Fruit fly (Drosophila melanogaster) whole organism, embryonic: Measurements from ENCODE around the gene Rab9.
A peak's percentile ranks its signal among the peaks of the same experiment; 100 is the strongest.

Experiments used
- Aef1 ChIP-seq: fragments of 200-800 bp; sonication (Bioruptor generic); IDR thresholded peaks from 3 replicates; pipeline ENCODE4 v1.3.6; 2022; ENCODE audit warnings: missing biosample characterization, missing genetic modification characterization
- BtbVII ChIP-seq: fragments of 200-800 bp; sonication (Bioruptor generic); optimal IDR thresholded peaks from 3 replicates; lab custom pipeline; 2017; ENCODE audit warnings: missing biosample characterization, mild to moderate bottlenecking, missing genetic modification characterization
- CG10267 ChIP-seq: fragments of 200-800 bp; sonication (Bioruptor generic); optimal IDR thresholded peaks from 2 replicates; lab custom pipeline; 2018; ENCODE audit warnings: missing biosample characterization, mild to moderate bottlenecking, missing genetic modification characterization, moderate library complexity
- CG10543 ChIP-seq: fragments of 200-800 bp; sonication (Bioruptor generic); optimal IDR thresholded peaks from 3 replicates; lab custom pipeline; 2017; ENCODE audit warnings: missing biosample characterization, mild to moderate bottlenecking, missing genetic modification characterization, moderate library complexity
- CG10979 ChIP-seq: fragments of 200-800 bp; sonication (Bioruptor generic); optimal IDR thresholded peaks from 2 replicates; lab custom pipeline; 2018; ENCODE audit warnings: missing biosample characterization, mild to moderate bottlenecking, missing genetic modification characterization, moderate library complexity
- CG11504 ChIP-seq: fragments of 200-800 bp; sonication (Bioruptor generic); optimal IDR thresholded peaks from 3 replicates; lab custom pipeline; 2019; ENCODE audit warnings: missing biosample characterization, mild to moderate bottlenecking, missing genetic modification characterization, moderate library complexity
- CG11695 ChIP-seq: fragments of 200-800 bp; sonication (Bioruptor generic); IDR thresholded peaks from 3 replicates; pipeline ENCODE4 v1.3.6; 2022; ENCODE audit warnings: missing biosample characterization, missing genetic modification characterization
- CG12071 ChIP-seq: fragments of 200-800 bp; sonication (Bioruptor generic); optimal IDR thresholded peaks from 3 replicates; lab custom pipeline; 2018; ENCODE audit warnings: missing biosample characterization, mild to moderate bottlenecking, missing genetic modification characterization
- CG12659 ChIP-seq: fragments of 200-800 bp; sonication (Bioruptor generic); optimal IDR thresholded peaks from 3 replicates; lab custom pipeline; 2017; ENCODE audit warnings: mild to moderate bottlenecking, missing biosample characterization, missing genetic modification reagents, missing genetic modification characterization
- CG13296 ChIP-seq: fragments of 200-800 bp; sonication (Bioruptor generic); optimal IDR thresholded peaks from 3 replicates; lab custom pipeline; 2018; ENCODE audit warnings: missing biosample characterization, mild to moderate bottlenecking, missing genetic modification characterization
- CG13424 ChIP-seq: fragments of 200-800 bp; sonication (Bioruptor generic); optimal IDR thresholded peaks from 2 replicates; lab custom pipeline; 2019; ENCODE audit warnings: missing biosample characterization, mild to moderate bottlenecking, missing genetic modification characterization, moderate library complexity
- CG18764 ChIP-seq: fragments of 200-800 bp; sonication (Bioruptor generic); optimal IDR thresholded peaks from 3 replicates; lab custom pipeline; 2016; ENCODE audit warnings: missing biosample characterization, missing genetic modification characterization
- CG2116 ChIP-seq: fragments of 200-800 bp; sonication (Bioruptor generic); optimal IDR thresholded peaks from 3 replicates; lab custom pipeline; 2018; ENCODE audit warnings: missing biosample characterization, mild to moderate bottlenecking, missing genetic modification characterization
- CG31365 ChIP-seq: fragments of 200-800 bp; sonication (Bioruptor generic); optimal IDR thresholded peaks from 2 replicates; lab custom pipeline; 2018; ENCODE audit warnings: missing biosample characterization, mild to moderate bottlenecking, missing genetic modification characterization
- CG3407 ChIP-seq: fragments of 200-800 bp; sonication (Bioruptor generic); optimal IDR thresholded peaks from 2 replicates; lab custom pipeline; 2018; ENCODE audit warnings: missing biosample characterization, mild to moderate bottlenecking, missing genetic modification characterization
- CG3995 ChIP-seq: fragments of 200-800 bp; sonication (Bioruptor generic); optimal IDR thresholded peaks from 3 replicates; lab custom pipeline; 2016; ENCODE audit warnings: missing biosample characterization, missing genetic modification characterization
- CG6813 ChIP-seq: fragments of 200-800 bp; sonication (Bioruptor generic); optimal IDR thresholded peaks from 2 replicates; lab custom pipeline; 2017; ENCODE audit warnings: missing biosample characterization, missing genetic modification characterization, mild to moderate bottlenecking, moderate library complexity, missing genetic modification reagents
- CG6854 ChIP-seq: fragments of 200-800 bp; sonication (Bioruptor generic); optimal IDR thresholded peaks from 3 replicates; lab custom pipeline; 2017; ENCODE audit warnings: missing biosample characterization, mild to moderate bottlenecking, missing genetic modification characterization
- CG7556 ChIP-seq: fragments of 200-800 bp; sonication (Bioruptor generic); optimal IDR thresholded peaks from 2 replicates; lab custom pipeline; 2017; ENCODE audit warnings: missing biosample characterization, mild to moderate bottlenecking, missing genetic modification characterization
- CG7839 ChIP-seq: fragments of 200-800 bp; sonication (Bioruptor generic); optimal IDR thresholded peaks from 3 replicates; lab custom pipeline; 2018; ENCODE audit warnings: missing biosample characterization, mild to moderate bottlenecking, missing genetic modification characterization, moderate library complexity
- CG8359 ChIP-seq: fragments of 200-800 bp; sonication (Bioruptor generic); optimal IDR thresholded peaks from 2 replicates; lab custom pipeline; 2017; ENCODE audit warnings: missing biosample characterization, mild to moderate bottlenecking, missing genetic modification characterization, borderline replicate concordance
- CTCF ChIP-seq: fragments of 200-800 bp; sonication (Bioruptor generic); optimal IDR thresholded peaks from 2 replicates; lab custom pipeline; 2017; ENCODE audit warnings: missing biosample characterization, mild to moderate bottlenecking, missing genetic modification characterization, moderate library complexity
- Chrac-16 ChIP-seq: fragments of 200-800 bp; sonication (Bioruptor generic); optimal IDR thresholded peaks from 3 replicates; lab custom pipeline; 2016; ENCODE audit warnings: missing biosample characterization, missing genetic modification characterization
- CrebB ChIP-seq: fragments of 200-800 bp; sonication (Bioruptor generic); optimal IDR thresholded peaks from 3 replicates; lab custom pipeline; 2018; ENCODE audit warnings: missing biosample characterization, mild to moderate bottlenecking, missing genetic modification characterization
- Dll ChIP-seq: fragments of 200-800 bp; sonication (Bioruptor generic); IDR thresholded peaks from 4 replicates; pipeline ENCODE4 v1.3.6; 2022; ENCODE audit warnings: missing biosample characterization, missing genetic modification characterization; ENCODE audit not compliant: partially characterized antibody
- Fer2 ChIP-seq: fragments of 200-800 bp; sonication (Bioruptor generic); optimal IDR thresholded peaks from 2 replicates; lab custom pipeline; 2018; ENCODE audit warnings: missing biosample characterization, mild to moderate bottlenecking, missing genetic modification characterization, moderate library complexity
- Hr3 ChIP-seq: fragments of 200-800 bp; sonication (Bioruptor generic); optimal IDR thresholded peaks from 3 replicates; lab custom pipeline; 2016; ENCODE audit warnings: missing biosample characterization, missing genetic modification characterization
- Hr78 ChIP-seq, 2 experiments: fragments of 200-800 bp in 1 of 2; fragments of >200 bp in 1 of 2; sonication (Bioruptor generic) in 1 of 2; optimal IDR thresholded peaks; 2 replicates each; lab custom pipeline; 2017 to 2019; ENCODE audit warnings: missing biosample characterization in 2 of 2, missing genetic modification characterization in 2 of 2, mild to moderate bottlenecking in 1 of 2, moderate library complexity in 1 of 2
- NC2β ChIP-seq: fragments of 200-800 bp; sonication (Bioruptor generic); optimal IDR thresholded peaks from 2 replicates; lab custom pipeline; 2016; ENCODE audit warnings: missing biosample characterization, missing genetic modification characterization
- NK7.1 ChIP-seq: fragments of 200-800 bp; sonication (Bioruptor generic); optimal IDR thresholded peaks from 3 replicates; lab custom pipeline; 2016; ENCODE audit warnings: missing biosample characterization, missing genetic modification characterization
- Neu2 ChIP-seq: fragments of 200-800 bp; sonication (Bioruptor generic); optimal IDR thresholded peaks from 3 replicates; lab custom pipeline; 2016; ENCODE audit warnings: missing biosample characterization, missing genetic modification characterization, borderline replicate concordance
- Nf-YC ChIP-seq: fragments of 200-800 bp; optimal IDR thresholded peaks from 3 replicates; lab custom pipeline; 2019; ENCODE audit warnings: missing biosample characterization, mild to moderate bottlenecking, missing genetic modification characterization, moderate library complexity
- Pdp1 ChIP-seq, 2 experiments: fragments of 200-800 bp; sonication (Bioruptor generic); optimal IDR thresholded peaks; 3 replicates each; lab custom pipeline; 2016; ENCODE audit warnings: missing biosample characterization in 2 of 2, missing genetic modification characterization in 2 of 2, mild to moderate bottlenecking in 1 of 2, moderate library complexity in 1 of 2
- Stat92E ChIP-seq, 3 experiments: fragments of >200 bp in 2 of 3; fragments of 200-800 bp in 1 of 3; sonication (Bioruptor generic) in 1 of 3; optimal IDR thresholded peaks; 2 replicates each; lab custom pipeline; 2017 to 2019; ENCODE audit warnings: missing biosample characterization in 3 of 3, missing genetic modification characterization in 3 of 3, mild to moderate bottlenecking in 1 of 3, moderate library complexity in 1 of 3
- abd-A ChIP-seq: fragments of 200-800 bp; sonication (Bioruptor generic); optimal IDR thresholded peaks from 3 replicates; lab custom pipeline; 2019; ENCODE audit warnings: missing biosample characterization, mild to moderate bottlenecking, missing genetic modification characterization, moderate library complexity
- caup ChIP-seq: fragments of 200-800 bp; sonication (Bioruptor generic); optimal IDR thresholded peaks from 3 replicates; lab custom pipeline; 2017; ENCODE audit warnings: missing biosample characterization, mild to moderate bottlenecking, missing genetic modification characterization, moderate library complexity; ENCODE audit not compliant: severe bottlenecking
- eyg ChIP-seq: fragments of 200-800 bp; sonication (Bioruptor generic); optimal IDR thresholded peaks from 3 replicates; lab custom pipeline; 2016; ENCODE audit warnings: missing biosample characterization, missing genetic modification characterization
- grau ChIP-seq: fragments of 200-800 bp; optimal IDR thresholded peaks from 3 replicates; lab custom pipeline; 2019; ENCODE audit warnings: missing biosample characterization, mild to moderate bottlenecking, missing genetic modification characterization, moderate library complexity
- hbn ChIP-seq: fragments of 200-800 bp; sonication (Bioruptor generic); IDR thresholded peaks from 2 replicates; pipeline ENCODE4 v1.3.6; 2022; ENCODE audit warnings: missing biosample characterization, missing genetic modification characterization; ENCODE audit not compliant: partially characterized antibody
- klu ChIP-seq: fragments of 200-800 bp; sonication (Bioruptor generic); IDR thresholded peaks from 2 replicates; pipeline ENCODE4 v1.3.6; 2022; ENCODE audit warnings: missing biosample characterization, missing genetic modification characterization
- kni ChIP-seq: fragments of 200-800 bp; sonication (Bioruptor generic); optimal IDR thresholded peaks from 3 replicates; lab custom pipeline; 2017; ENCODE audit warnings: mild to moderate bottlenecking, missing biosample characterization, missing genetic modification reagents, missing genetic modification characterization
- lola ChIP-seq, 3 experiments: fragments of >200 bp in 2 of 3; fragments of 200-800 bp in 1 of 3; sonication (Bioruptor generic) in 1 of 3; optimal IDR thresholded peaks; 2 replicates each; lab custom pipeline; 2017 to 2019; ENCODE audit warnings: missing biosample characterization in 3 of 3, missing genetic modification characterization in 3 of 3, mild to moderate bottlenecking in 1 of 3, moderate library complexity in 1 of 3
- nerfin-1 ChIP-seq: fragments of 200-800 bp; sonication (Bioruptor generic); optimal IDR thresholded peaks from 3 replicates; lab custom pipeline; 2019; ENCODE audit warnings: missing biosample characterization, mild to moderate bottlenecking, missing genetic modification characterization, moderate library complexity
- pnt ChIP-seq: fragments of 200-800 bp; sonication (Bioruptor generic); optimal IDR thresholded peaks from 3 replicates; lab custom pipeline; 2016; ENCODE audit warnings: missing biosample characterization, missing genetic modification characterization
- sc ChIP-seq, 3 experiments: fragments of >200 bp in 2 of 3; fragments of 200-800 bp in 1 of 3; sonication (Bioruptor generic) in 1 of 3; optimal IDR thresholded peaks; 2 replicates in 2 of 3; 3 replicates in 1 of 3; lab custom pipeline; 2017; ENCODE audit warnings: mild to moderate bottlenecking in 1 of 3, missing biosample characterization in 1 of 3, missing genetic modification characterization in 1 of 3, missing genetic modification reagents in 1 of 3
- sr ChIP-seq: fragments of 200-800 bp; sonication (Bioruptor generic); IDR thresholded peaks from 3 replicates; pipeline ENCODE4 v1.3.6; 2022; ENCODE audit warnings: missing biosample characterization, missing genetic modification characterization
- toy ChIP-seq: fragments of 200-800 bp; sonication (Bioruptor generic); IDR thresholded peaks from 2 replicates; pipeline ENCODE4 v1.3.6; 2022; ENCODE audit warnings: missing biosample characterization, missing genetic modification characterization
- trh ChIP-seq: fragments of 200-800 bp; sonication (Bioruptor generic); optimal IDR thresholded peaks from 2 replicates; lab custom pipeline; 2016; ENCODE audit warnings: missing biosample characterization, missing genetic modification characterization

Gene Rab9

dm6 chr2L:19434260-19434659 lies 1.9 kb downstream of the Rab9 start (continued):
- TF ChIP-seq Hr78 (GFP tag; optimal IDR thresholded peaks at IDR 0.05; lab: Kevin White, UChicago) = peak in 1 of 2 experiments; percentile 42
- no peak for TF ChIP-seq abd-A (tag; lab: Kevin White, UChicago)
- TF ChIP-seq CG3407 (GFP tag; lab: Kevin White, UChicago) = peak; percentile 83
- TF ChIP-seq sr (GFP tag; lab: Robert Waterston, UW) = no peak
- TF ChIP-seq sc (optimal IDR thresholded peaks at IDR 0.05; lab: Kevin White, UChicago) = no peak
- peak; percentile 44 for TF ChIP-seq sc (GFP tag; optimal IDR thresholded peaks at IDR 0.05; lab: Kevin White, UChicago)
- TF ChIP-seq Dll = no peak
- no peak for TF ChIP-seq klu (GFP tag; lab: Robert Waterston, UW)
- no peak for TF ChIP-seq CG3995 (GFP tag; lab: Kevin White, UChicago)
- no peak for TF ChIP-seq toy (GFP tag; lab: Robert Waterston, UW)
- TF ChIP-seq caup (GFP tag; lab: Kevin White, UChicago) = peak; percentile 43
- no peak for TF ChIP-seq NK7.1
- TF ChIP-seq CG10267 = peak; percentile 48
- TF ChIP-seq hbn = no peak
- TF ChIP-seq eyg (GFP tag; lab: Kevin White, UChicago) = no peak
- peak; percentile 73 for TF ChIP-seq CG12071
- no peak for TF ChIP-seq pnt
- peak; percentile 37 for TF ChIP-seq CTCF (GFP tag; lab: Kevin White, UChicago)
- TF ChIP-seq CG10979 (tag; lab: Kevin White, UChicago) = peak; percentile 20
- peak; percentile 12 for TF ChIP-seq CG18764 (GFP tag; lab: Kevin White, UChicago)
- peak; percentile 49 for TF ChIP-seq CG11504 (tag; lab: Kevin White, UChicago)
- TF ChIP-seq CG6854 (GFP tag; lab: Kevin White, UChicago) = peak; percentile 55
- no peak for TF ChIP-seq Neu2
- peak in 1 of 2 experiments; percentile 23 for TF ChIP-seq Pdp1 (GFP tag; optimal IDR thresholded peaks at IDR 0.05; lab: Kevin White, UChicago)
- no peak for TF ChIP-seq trh (GFP tag; lab: Kevin White, UChicago)
- TF ChIP-seq nerfin-1 (tag; lab: Kevin White, UChicago) = peak; percentile 71
- TF ChIP-seq Stat92E (GFP tag; optimal IDR thresholded peaks at IDR 0.05; lab: Kevin White, UChicago) = no peak
- TF ChIP-seq BtbVII (GFP tag; lab: Kevin White, UChicago) = peak; percentile 79
- peak; percentile 66 for TF ChIP-seq CG31365 (tag; lab: Kevin White, UChicago)
- TF ChIP-seq CG12659 = peak; percentile 2
- no peak for TF ChIP-seq Hr3 (GFP tag; lab: Kevin White, UChicago)
- TF ChIP-seq Chrac-16 (GFP tag; lab: Kevin White, UChicago) = no peak
- peak; percentile 18 for TF ChIP-seq CG7839
- peak; percentile 21 for TF ChIP-seq grau (tag; lab: Kevin White, UChicago)
- peak in 1 of 3 experiments; percentile 75 for TF ChIP-seq lola (GFP tag; optimal IDR thresholded peaks at IDR 0.05; lab: Kevin White, UChicago)
- TF ChIP-seq Fer2 (tag; lab: Kevin White, UChicago) = no peak
- peak; percentile 38 for TF ChIP-seq CG7556 (GFP tag; lab: Kevin White, UChicago)
- peak; percentile 59 for TF ChIP-seq CG13424 (tag; lab: Kevin White, UChicago)
- peak; percentile 52 for TF ChIP-seq kni
- peak; percentile 36; the same call in 1 of the 3 replicates for TF ChIP-seq CG11695 (GFP tag; lab: Robert Waterston, UW)
- peak; percentile 78 for TF ChIP-seq CG13296 (GFP tag; lab: Kevin White, UChicago)
- peak; percentile 81 for TF ChIP-seq CrebB
- peak; percentile 75 for TF ChIP-seq CG8359 (GFP tag; lab: Kevin White, UChicago)
- TF ChIP-seq CG6813 (GFP tag; lab: Kevin White, UChicago) = peak; percentile 88
- TF ChIP-seq Aef1 (GFP tag; lab: Robert Waterston, UW) = no peak
- TF ChIP-seq CG10543 (GFP tag; lab: Kevin White, UChicago) = peak; percentile 53
- TF ChIP-seq Nf-YC (tag; lab: Kevin White, UChicago) = no peak
- peak; percentile 15 for TF ChIP-seq NC2β (GFP tag; lab: Kevin White, UChicago)
- TF ChIP-seq CG2116 (GFP tag; lab: Kevin White, UChicago) = no peak
